Fruit fly (Drosophila melanogaster): Measurements from ENCODE around the gene CG10748.

The CG10748 gene

DNA sequence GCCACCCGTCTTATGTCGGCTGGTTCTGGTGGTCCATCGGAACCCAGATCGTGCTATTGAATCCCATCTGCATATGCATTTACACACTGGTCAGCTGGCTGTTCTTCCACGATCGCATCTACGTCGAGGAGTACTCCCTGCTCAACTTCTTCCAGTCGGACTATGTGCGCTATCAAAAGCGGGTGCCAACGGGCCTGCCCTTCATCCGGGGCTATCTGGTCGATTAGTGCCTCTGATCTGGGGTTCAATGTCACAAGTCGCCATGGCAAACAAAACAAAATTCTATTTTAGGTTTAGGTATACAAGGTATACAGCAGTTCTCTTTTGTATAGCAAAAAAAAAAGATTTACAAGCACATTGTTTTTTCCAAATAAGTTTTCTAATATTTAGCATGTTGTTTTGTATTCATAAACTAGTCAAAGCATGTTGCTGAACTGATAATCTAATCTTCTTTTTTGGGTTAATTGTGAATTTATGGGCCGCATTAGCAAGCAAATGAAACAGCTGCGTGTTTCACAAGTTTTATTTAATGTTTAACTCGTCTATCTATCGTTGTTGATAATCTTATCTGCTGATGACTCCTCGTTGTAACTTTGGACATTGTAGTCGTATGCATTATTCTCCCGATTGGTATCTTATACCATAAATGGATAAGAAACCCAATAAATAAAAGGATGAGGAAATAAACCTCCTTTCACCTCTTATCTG lies 47.2 kb upstream of the CG10748 start:
- peak; percentile 35 for TF ChIP-seq tai (GFP tag; optimal IDR thresholded peaks at IDR 0.05)
- no peak for TF ChIP-seq CG9705 (GFP tag; optimal IDR thresholded peaks at IDR 0.05)

DNA sequence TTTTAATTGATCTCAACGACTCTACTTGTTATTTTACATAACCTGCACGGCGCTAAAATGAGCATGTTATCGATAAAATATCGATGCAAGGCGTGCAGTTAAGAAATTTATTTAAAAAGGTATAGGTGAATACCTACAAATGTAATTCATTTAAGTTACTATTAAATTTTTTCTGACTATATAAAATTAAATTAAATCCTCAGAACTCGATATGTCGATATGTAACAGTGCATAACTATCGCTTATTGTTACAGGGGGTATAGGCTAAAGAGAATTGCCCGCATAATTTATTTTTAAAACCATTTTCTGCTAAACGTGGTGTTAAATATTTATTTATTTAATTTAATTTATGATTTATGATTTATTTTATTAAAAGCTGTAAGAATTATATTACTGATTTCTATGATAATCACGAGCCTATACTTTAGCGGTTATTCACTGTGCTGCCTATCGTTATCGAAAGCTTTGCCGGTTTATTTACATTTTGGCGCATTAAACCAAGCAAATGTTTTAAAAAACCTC lies 45.7 kb upstream of the CG10748 start, which contains the start of the genes mRpL20 and Icmt:
mRpL20 (minus strand) TSS at position 65 of the 522 bp plus-strand sequence.
Icmt (plus strand) TSS at position 464 of the 522 bp plus-strand sequence.
- TF ChIP-seq dl (GFP tag; optimal IDR thresholded peaks at IDR 0.05; ENCODE audit: insufficient read depth in 1 of 2, partially characterized antibody in 2 of 2) (no peak), Rel (GFP tag; optimal IDR thresholded peaks at IDR 0.05) (peak; percentile 3), Rel (tag; optimal IDR thresholded peaks at IDR 0.05) (peak; percentile 85), Abd-B (GFP tag; optimal IDR thresholded peaks at IDR 0.05) (no peak), sv (GFP tag; optimal IDR thresholded peaks at IDR 0.05) (peak; percentile 76), pan (optimal IDR thresholded peaks at IDR 0.05) (no peak), Dfd (GFP tag; optimal IDR thresholded peaks at IDR 0.05) (peak; percentile 79), usp (GFP tag; optimal IDR thresholded peaks at IDR 0.05) (no peak), Myc (optimal IDR thresholded peaks at IDR 0.05) (no peak), Dif (GFP tag; optimal IDR thresholded peaks at IDR 0.05; ENCODE audit: partially characterized antibody) (no peak), Jra (GFP tag; optimal IDR thresholded peaks at IDR 0.05) (peak; percentile 84), dmrt93B (GFP tag; optimal IDR thresholded peaks at IDR 0.05) (peak; percentile 77), Hnf4 (GFP tag; optimal IDR thresholded peaks at IDR 0.05) (peak; percentile 93), Vsx2 (GFP tag; optimal IDR thresholded peaks at IDR 0.05; ENCODE audit: partially characterized antibody) (no peak), CG32264 (GFP tag; optimal IDR thresholded peaks at IDR 0.05) (peak; percentile 51), sage (GFP tag; optimal IDR thresholded peaks at IDR 0.05) (peak; percentile 76), lola (GFP tag; optimal IDR thresholded peaks at IDR 0.05) (no peak), HLH106 (tag; optimal IDR thresholded peaks at IDR 0.05) (peak; percentile 97), Sp1 (GFP tag; optimal IDR thresholded peaks at IDR 0.05) (peak; percentile 97), Mio (GFP tag; optimal IDR thresholded peaks at IDR 0.05) (no peak), ey (GFP tag; optimal IDR thresholded peaks at IDR 0.05) (peak; percentile 69), brk (GFP tag; optimal IDR thresholded peaks at IDR 0.05) (peak; percentile 83), jim (GFP tag; optimal IDR thresholded peaks at IDR 0.05) (no peak), h (GFP tag; optimal IDR thresholded peaks at IDR 0.05) (peak; percentile 89), CG9705 (GFP tag; optimal IDR thresholded peaks at IDR 0.05) (peak; percentile 75), rgr (GFP tag; optimal IDR thresholded peaks at IDR 0.05) (peak; percentile 94), psq (GFP tag; optimal IDR thresholded peaks at IDR 0.05) (peak; percentile 93), GATAd (GFP tag; optimal IDR thresholded peaks at IDR 0.05) (peak; percentile 51), tai (GFP tag; optimal IDR thresholded peaks at IDR 0.05) (peak; percentile 89), woc (GFP tag; optimal IDR thresholded peaks at IDR 0.05) (peak; percentile 72), OdsH (GFP tag; optimal IDR thresholded peaks at IDR 0.05) (peak; percentile 93), Hr83 (GFP tag; optimal IDR thresholded peaks at IDR 0.05; ENCODE audit: poor library complexity, severe bottlenecking) (peak; percentile 55), br (GFP tag; optimal IDR thresholded peaks at IDR 0.05) (peak; percentile 71), foxo (GFP tag; optimal IDR thresholded peaks at IDR 0.05) (peak in 1 of 2 experiments; percentile 97), fru (GFP tag; optimal IDR thresholded peaks at IDR 0.05) (peak; percentile 89), Hr78 (GFP tag; optimal IDR thresholded peaks at IDR 0.05) (no peak), N (GFP tag; optimal IDR thresholded peaks at IDR 0.05) (no peak), dsf (GFP tag; optimal IDR thresholded peaks at IDR 0.05; ENCODE audit: borderline replicate concordance) (peak; percentile 83)
